Fruit fly (Drosophila melanogaster): ENCODE data around the gene Axud1.

Axud1 gene

DNA sequence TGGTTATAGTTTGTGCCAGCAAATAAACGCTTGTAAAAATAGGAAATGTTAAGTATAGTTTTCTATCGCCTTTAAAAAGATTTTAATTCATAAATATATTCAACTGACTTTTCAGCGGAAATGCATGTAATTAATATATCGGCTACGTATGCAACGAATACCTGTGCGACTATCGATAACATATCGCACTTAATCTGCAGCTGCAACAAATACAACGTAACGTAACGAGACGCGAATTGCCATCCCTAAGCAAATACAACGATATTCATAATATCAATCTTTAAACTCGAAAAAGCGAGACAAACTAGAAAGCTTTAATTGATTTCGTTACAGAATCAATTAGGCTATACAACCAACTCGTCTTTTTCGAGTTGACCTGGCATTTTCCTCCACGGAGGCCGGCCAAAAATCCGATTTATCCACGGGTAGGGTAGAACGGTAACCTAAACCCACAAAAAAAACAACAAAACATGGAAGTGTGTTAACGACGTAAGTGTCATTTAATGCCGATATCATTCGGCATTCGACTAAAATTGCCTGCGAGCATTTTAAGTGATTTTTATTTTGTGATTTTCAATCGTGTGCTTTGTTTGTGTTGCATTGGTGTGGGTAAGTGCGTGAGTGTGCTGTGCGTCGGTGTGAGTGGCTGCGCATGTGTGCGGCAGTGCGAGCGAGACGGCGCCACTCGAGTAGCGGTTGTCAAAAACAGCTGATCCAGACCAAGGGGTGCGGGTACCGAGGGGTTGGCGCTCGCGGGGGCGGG, 10.7 kb downstream of the Axud1 start, which contains the start of gene Atxn7 (continued):
- TF ChIP-seq CG18262 (tag; optimal IDR thresholded peaks at IDR 0.05): peak; percentile 58
- TF ChIP-seq CG4854 (GFP tag; optimal IDR thresholded peaks at IDR 0.05): peak; percentile 73
- peak; percentile 41 for TF ChIP-seq Oaz (GFP tag; IDR thresholded peaks at IDR 0.05)
- no peak for TF ChIP-seq CG31365 (tag; optimal IDR thresholded peaks at IDR 0.05)
- peak; percentile 13 for TF ChIP-seq Neu2 (GFP tag; optimal IDR thresholded peaks at IDR 0.05; ENCODE audit: borderline replicate concordance)
- TF ChIP-seq CG18764 (GFP tag; optimal IDR thresholded peaks at IDR 0.05): no peak
- peak; percentile 77 for TF ChIP-seq trem (tag; optimal IDR thresholded peaks at IDR 0.05)
- TF ChIP-seq CG11695 (GFP tag; IDR thresholded peaks at IDR 0.05): 0 out of 3 replicates have a peak, but pooled peaks have one; percentile 52
- TF ChIP-seq CG11093 (GFP tag; IDR thresholded peaks at IDR 0.05): no peak
- TF ChIP-seq H2.0 (GFP tag; IDR thresholded peaks at IDR 0.05): peak; percentile 8; the same call in 1 of the 2 replicates
- TF ChIP-seq bcd (GFP tag; optimal IDR thresholded peaks at IDR 0.05): peak; percentile 80
- TF ChIP-seq dysf (GFP tag; IDR thresholded peaks at IDR 0.05): peak; percentile 46; the same call in 2 of the 3 replicates
- TF ChIP-seq fu2 (GFP tag; optimal IDR thresholded peaks at IDR 0.05): no peak
- TF ChIP-seq jigr1 (GFP tag; IDR thresholded peaks at IDR 0.05): no peak
- TF ChIP-seq gsb-n (tag; optimal IDR thresholded peaks at IDR 0.05): peak; percentile 74
- no peak for TF ChIP-seq Stat92E (GFP tag; optimal IDR thresholded peaks at IDR 0.05)
- TF ChIP-seq CG13424 (tag; optimal IDR thresholded peaks at IDR 0.05): peak; percentile 44
- TF ChIP-seq CG10431 (GFP tag; optimal IDR thresholded peaks at IDR 0.05): peak; percentile 82
- peak; percentile 97 for TF ChIP-seq ewg (GFP tag; optimal IDR thresholded peaks at IDR 0.05)
- TF ChIP-seq crol (GFP tag; IDR thresholded peaks at IDR 0.05): peak; percentile 100
- TF ChIP-seq CG4730 (GFP tag; IDR thresholded peaks at IDR 0.05): no peak
- TF ChIP-seq CG6791 (GFP tag; IDR thresholded peaks at IDR 0.05; ENCODE audit: partially characterized antibody): peak; percentile 96
- peak; percentile 1 for TF ChIP-seq repo (GFP tag; optimal IDR thresholded peaks at IDR 0.05)
- peak; percentile 41 for TF ChIP-seq Fer2 (tag; optimal IDR thresholded peaks at IDR 0.05)
- peak; percentile 37; the same call in 1 of the 2 replicates for TF ChIP-seq CG6272 (GFP tag; IDR thresholded peaks at IDR 0.05)
- TF ChIP-seq Usf (GFP tag; optimal IDR thresholded peaks at IDR 0.05): peak; percentile 20
- TF ChIP-seq Hr3 (GFP tag; optimal IDR thresholded peaks at IDR 0.05): no peak
- peak; percentile 88 for TF ChIP-seq oc (tag; optimal IDR thresholded peaks at IDR 0.05)
- peak; percentile 92 for TF ChIP-seq CG1603 (tag; optimal IDR thresholded peaks at IDR 0.05)
- TF ChIP-seq Ets97D (GFP tag; optimal IDR thresholded peaks at IDR 0.05): peak; percentile 99
- TF ChIP-seq gsb (GFP tag; IDR thresholded peaks at IDR 0.05): no peak
- TF ChIP-seq CG3847 (GFP tag; IDR thresholded peaks at IDR 0.05): peak; percentile 36; the same call in 1 of the 2 replicates
- TF ChIP-seq Atf-2 (GFP tag; optimal IDR thresholded peaks at IDR 0.05): no peak
- no peak for TF ChIP-seq CG9215 (GFP tag; IDR thresholded peaks at IDR 0.05)
- peak; percentile 42 for TF ChIP-seq CG9609 (GFP tag; optimal IDR thresholded peaks at IDR 0.05)
- peak; percentile 36 for TF ChIP-seq Dad (GFP tag; optimal IDR thresholded peaks at IDR 0.05)
- TF ChIP-seq Nf-YC (tag; optimal IDR thresholded peaks at IDR 0.05): peak; percentile 42
- peak; percentile 36; the same call in 1 of the 2 replicates for TF ChIP-seq E2f1 (GFP tag; IDR thresholded peaks at IDR 0.05)
- TF ChIP-seq dmrt11E (tag; optimal IDR thresholded peaks at IDR 0.05): peak; percentile 72
- peak; percentile 50 for TF ChIP-seq CG6254 (GFP tag; optimal IDR thresholded peaks at IDR 0.05)
- peak; percentile 70 for TF ChIP-seq ttk (GFP tag; IDR thresholded peaks at IDR 0.05)
- TF ChIP-seq wor (GFP tag; IDR thresholded peaks at IDR 0.05): 0 out of 2 replicates have a peak, but pooled peaks have one; percentile 22
- TF ChIP-seq usp (GFP tag; optimal IDR thresholded peaks at IDR 0.05): no peak
- TF ChIP-seq CG17802 (tag; optimal IDR thresholded peaks at IDR 0.05): peak; percentile 17
- peak; percentile 76 for TF ChIP-seq salm (tag; optimal IDR thresholded peaks at IDR 0.05)
- TF ChIP-seq dmrt99B (tag; optimal IDR thresholded peaks at IDR 0.05): peak; percentile 56
- TF ChIP-seq HmgD (GFP tag; optimal IDR thresholded peaks at IDR 0.05): peak; percentile 54
- TF ChIP-seq Hand (GFP tag; optimal IDR thresholded peaks at IDR 0.05): no peak
- TF ChIP-seq shn (GFP tag; optimal IDR thresholded peaks at IDR 0.05): peak; percentile 50

All from whole organism, embryonic.